Fruit fly (Drosophila melanogaster) whole organism, embryonic: ENCODE measurements around the gene Rdl.

Experiments
- Asciz ChIP-seq: fragments of 200-800 bp; sonication (Bioruptor generic); optimal IDR thresholded peaks from 2 replicates; lab custom pipeline; 2017; ENCODE audit warnings: missing biosample characterization, mild to moderate bottlenecking, missing genetic modification characterization, missing genetic modification reagents
- Atf-2 ChIP-seq: fragments of 200-800 bp; sonication (Bioruptor generic); optimal IDR thresholded peaks from 2 replicates; lab custom pipeline; 2016; ENCODE audit warnings: missing biosample characterization, missing genetic modification characterization
- CG11085 ChIP-seq: fragments of 200-800 bp; sonication (Bioruptor generic); IDR thresholded peaks from 2 replicates; pipeline ENCODE4 v1.3.6; 2022; ENCODE audit warnings: missing biosample characterization, missing genetic modification characterization
- CG11247 ChIP-seq: fragments of 200-800 bp; sonication (Bioruptor generic); IDR thresholded peaks from 2 replicates; pipeline ENCODE4 v1.3.6; 2022; ENCODE audit warnings: missing biosample characterization, missing genetic modification characterization
- CG11398 ChIP-seq: fragments of 200-800 bp; sonication (Bioruptor generic); optimal IDR thresholded peaks from 2 replicates; lab custom pipeline; 2016; ENCODE audit warnings: missing biosample characterization, missing genetic modification characterization
- CG14441 ChIP-seq: fragments of 200-800 bp; sonication (Bioruptor generic); IDR thresholded peaks from 2 replicates; pipeline ENCODE4 v1.3.6; 2022; ENCODE audit warnings: missing biosample characterization, missing genetic modification characterization
- CG1603 ChIP-seq: fragments of 200-800 bp; sonication (Bioruptor generic); optimal IDR thresholded peaks from 2 replicates; lab custom pipeline; 2019; ENCODE audit warnings: missing biosample characterization, mild to moderate bottlenecking, missing genetic modification characterization, moderate library complexity
- CG2129 ChIP-seq: fragments of 200-800 bp; sonication (Bioruptor generic); IDR thresholded peaks from 2 replicates; pipeline ENCODE4 v1.3.6; 2022; ENCODE audit warnings: missing biosample characterization, missing genetic modification characterization; ENCODE audit not compliant: partially characterized antibody
- CG30431 ChIP-seq: fragments of 200-800 bp; sonication (Bioruptor generic); optimal IDR thresholded peaks from 2 replicates; lab custom pipeline; 2017; ENCODE audit warnings: missing biosample characterization, missing genetic modification characterization
- CG3065 ChIP-seq: fragments of 200-800 bp; sonication (Bioruptor generic); optimal IDR thresholded peaks from 2 replicates; lab custom pipeline; 2016; ENCODE audit warnings: missing biosample characterization, missing genetic modification characterization
- CG32532 ChIP-seq: fragments of 200-800 bp; sonication (Bioruptor generic); IDR thresholded peaks from 2 replicates; pipeline ENCODE4 v1.3.6; 2022; ENCODE audit warnings: missing biosample characterization, missing genetic modification characterization
- CG34376 ChIP-seq: fragments of 200-800 bp; sonication (Bioruptor generic); optimal IDR thresholded peaks from 2 replicates; lab custom pipeline; 2018; ENCODE audit warnings: missing biosample characterization, mild to moderate bottlenecking, missing genetic modification characterization
- CG4360 ChIP-seq: fragments of 200-800 bp; sonication (Bioruptor generic); IDR thresholded peaks from 2 replicates; pipeline ENCODE4 v1.3.6; 2022; ENCODE audit warnings: missing biosample characterization, missing genetic modification characterization
- CG4404 ChIP-seq: fragments of 200-800 bp; sonication (Bioruptor generic); IDR thresholded peaks from 2 replicates; pipeline ENCODE4 v1.3.6; 2022; ENCODE audit warnings: missing biosample characterization, missing genetic modification characterization
- CG6689 ChIP-seq: fragments of 200-800 bp; sonication (Bioruptor generic); IDR thresholded peaks from 2 replicates; pipeline ENCODE4 v1.3.6; 2022; ENCODE audit warnings: missing biosample characterization, missing genetic modification characterization
- CG6791 ChIP-seq: fragments of 200-800 bp; sonication (Bioruptor generic); IDR thresholded peaks from 3 replicates; pipeline ENCODE4 v1.3.6; 2022; ENCODE audit warnings: missing biosample characterization, missing genetic modification characterization; ENCODE audit not compliant: partially characterized antibody
- CG6813 ChIP-seq: fragments of 200-800 bp; sonication (Bioruptor generic); optimal IDR thresholded peaks from 2 replicates; lab custom pipeline; 2017; ENCODE audit warnings: missing biosample characterization, missing genetic modification characterization, mild to moderate bottlenecking, moderate library complexity, missing genetic modification reagents
- CG6854 ChIP-seq: fragments of 200-800 bp; sonication (Bioruptor generic); optimal IDR thresholded peaks from 3 replicates; lab custom pipeline; 2017; ENCODE audit warnings: missing biosample characterization, mild to moderate bottlenecking, missing genetic modification characterization
- CG7357 ChIP-seq: fragments of 200-800 bp; sonication (Bioruptor generic); IDR thresholded peaks from 3 replicates; pipeline ENCODE4 v1.3.6; 2022; ENCODE audit warnings: missing biosample characterization, missing genetic modification characterization
- CG8924 ChIP-seq: fragments of 200-800 bp; optimal IDR thresholded peaks from 3 replicates; lab custom pipeline; 2019; ENCODE audit warnings: missing biosample characterization, mild to moderate bottlenecking, missing genetic modification characterization, moderate library complexity
- CHES-1-like ChIP-seq: fragments of 200-800 bp; sonication (Bioruptor generic); optimal IDR thresholded peaks from 2 replicates; lab custom pipeline; 2016; ENCODE audit warnings: missing biosample characterization, missing genetic modification characterization
- CTCF ChIP-seq: fragments of 200-800 bp; sonication (Bioruptor generic); optimal IDR thresholded peaks from 2 replicates; lab custom pipeline; 2017; ENCODE audit warnings: missing biosample characterization, mild to moderate bottlenecking, missing genetic modification characterization, moderate library complexity
- D19B ChIP-seq: fragments of 200-800 bp; sonication (Bioruptor generic); optimal IDR thresholded peaks from 2 replicates; lab custom pipeline; 2017; ENCODE audit warnings: missing biosample characterization, mild to moderate bottlenecking, missing genetic modification characterization
- Dbx ChIP-seq: fragments of 200-800 bp; sonication (Bioruptor generic); IDR thresholded peaks from 3 replicates; pipeline ENCODE4 v1.3.6; 2022; ENCODE audit warnings: missing biosample characterization, missing genetic modification characterization
- Drgx ChIP-seq: fragments of 200-800 bp; sonication (Bioruptor generic); IDR thresholded peaks from 2 replicates; pipeline ENCODE4 v1.3.6; 2022; ENCODE audit warnings: missing biosample characterization, missing genetic modification characterization
- ERR ChIP-seq: fragments of 200-800 bp; sonication (Bioruptor generic); optimal IDR thresholded peaks from 2 replicates; lab custom pipeline; 2016; ENCODE audit warnings: missing biosample characterization, missing genetic modification characterization
- Ets65A ChIP-seq: fragments of 200-800 bp; sonication (Bioruptor generic); peaks from one replicate; lab custom pipeline; 2016; ENCODE audit warnings: missing biosample characterization, missing genetic modification characterization
- Hmr ChIP-seq: fragments of 200-800 bp; sonication (Bioruptor generic); optimal IDR thresholded peaks from 3 replicates; lab custom pipeline; 2017; ENCODE audit warnings: mild to moderate bottlenecking, missing biosample characterization, missing genetic modification reagents, missing genetic modification characterization
- Hr78 ChIP-seq, 2 experiments: fragments of 200-800 bp in 1 of 2; fragments of >200 bp in 1 of 2; sonication (Bioruptor generic) in 1 of 2; optimal IDR thresholded peaks; 2 replicates each; lab custom pipeline; 2017 to 2019; ENCODE audit warnings: missing biosample characterization in 2 of 2, missing genetic modification characterization in 2 of 2, mild to moderate bottlenecking in 1 of 2, moderate library complexity in 1 of 2
- Jarid2 ChIP-seq: fragments of 200-800 bp; sonication (Bioruptor generic); optimal IDR thresholded peaks from 3 replicates; lab custom pipeline; 2017; ENCODE audit warnings: mild to moderate bottlenecking, missing biosample characterization, missing genetic modification reagents, missing genetic modification characterization
- Lim3 ChIP-seq: fragments of 200-800 bp; sonication (Bioruptor generic); IDR thresholded peaks from 2 replicates; pipeline ENCODE4 v1.3.6; 2022; ENCODE audit warnings: missing biosample characterization, missing genetic modification characterization
- Med ChIP-seq: fragments of 200-800 bp; sonication (Bioruptor generic); peaks from one replicate; lab custom pipeline; 2016; ENCODE audit warnings: missing biosample characterization, missing genetic modification characterization, mild to moderate bottlenecking, inconsistent platforms, moderate library complexity
- NC2α ChIP-seq: fragments of 200-800 bp; sonication (Bioruptor generic); optimal IDR thresholded peaks from 2 replicates; lab custom pipeline; 2016; ENCODE audit warnings: missing biosample characterization, missing genetic modification characterization
- Nf-YC ChIP-seq: fragments of 200-800 bp; optimal IDR thresholded peaks from 3 replicates; lab custom pipeline; 2019; ENCODE audit warnings: missing biosample characterization, mild to moderate bottlenecking, missing genetic modification characterization, moderate library complexity
- Opbp ChIP-seq: fragments of 200-800 bp; sonication (Bioruptor generic); IDR thresholded peaks from 3 replicates; pipeline ENCODE4 v1.3.6; 2022; ENCODE audit warnings: missing biosample characterization, missing genetic modification characterization; ENCODE audit not compliant: partially characterized antibody
- Ravus ChIP-seq: fragments of 200-800 bp; sonication (Bioruptor generic); IDR thresholded peaks from 2 replicates; pipeline ENCODE4 v1.3.6; 2022; ENCODE audit warnings: missing biosample characterization, missing genetic modification characterization
- Scr ChIP-seq: fragments of 200-800 bp; sonication (Bioruptor generic); IDR thresholded peaks from 2 replicates; pipeline ENCODE4 v1.3.6; 2022; ENCODE audit warnings: missing biosample characterization, missing genetic modification characterization; ENCODE audit not compliant: partially characterized antibody
- Taf1 ChIP-seq: fragments of 200-800 bp; sonication (Bioruptor generic); IDR thresholded peaks from 2 replicates; pipeline ENCODE4 v1.3.6; 2022; ENCODE audit warnings: missing biosample characterization, missing genetic modification characterization
- Usf ChIP-seq: fragments of 200-800 bp; sonication (Bioruptor generic); optimal IDR thresholded peaks from 2 replicates; lab custom pipeline; 2017; ENCODE audit warnings: missing genotype, missing biosample characterization, missing genetic modification characterization
- ash1 ChIP-seq: fragments of 200-800 bp; sonication (Bioruptor generic); optimal IDR thresholded peaks from 2 replicates; lab custom pipeline; 2018; ENCODE audit warnings: missing biosample characterization, mild to moderate bottlenecking, missing genetic modification characterization
- cg ChIP-seq: fragments of 200-800 bp; sonication (Bioruptor generic); optimal IDR thresholded peaks from 3 replicates; lab custom pipeline; 2019; ENCODE audit warnings: missing biosample characterization, mild to moderate bottlenecking, missing genetic modification characterization, moderate library complexity
- ci ChIP-seq: fragments of 200-800 bp; sonication (Bioruptor generic); IDR thresholded peaks from 3 replicates; pipeline ENCODE4 v1.3.6; 2022; ENCODE audit warnings: missing biosample characterization, missing genetic modification characterization
- dmrt99B ChIP-seq: fragments of 200-800 bp; sonication (Bioruptor generic); optimal IDR thresholded peaks from 2 replicates; lab custom pipeline; 2018; ENCODE audit warnings: missing biosample characterization, mild to moderate bottlenecking, missing genetic modification characterization, moderate library complexity
- esg ChIP-seq: fragments of 200-800 bp; sonication (Bioruptor generic); conservative IDR thresholded peaks from 2 replicates; pipeline ENCODE4 v1.3.6; 2022; ENCODE audit warnings: missing biosample characterization, missing genetic modification characterization
- fd64A ChIP-seq: fragments of 200-800 bp; sonication (Bioruptor generic); optimal IDR thresholded peaks from 3 replicates; lab custom pipeline; 2018; ENCODE audit warnings: missing biosample characterization, mild to moderate bottlenecking, missing genetic modification characterization
- fd96Cb ChIP-seq: fragments of 200-800 bp; sonication (Bioruptor generic); optimal IDR thresholded peaks from 2 replicates; lab custom pipeline; 2018; ENCODE audit warnings: missing biosample characterization, mild to moderate bottlenecking, missing genetic modification characterization, moderate library complexity
- h ChIP-seq: fragments of >200 bp; optimal IDR thresholded peaks from 2 replicates; lab custom pipeline; 2017
- hbn ChIP-seq: fragments of 200-800 bp; sonication (Bioruptor generic); IDR thresholded peaks from 2 replicates; pipeline ENCODE4 v1.3.6; 2022; ENCODE audit warnings: missing biosample characterization, missing genetic modification characterization; ENCODE audit not compliant: partially characterized antibody
- nerfin-1 ChIP-seq: fragments of 200-800 bp; sonication (Bioruptor generic); optimal IDR thresholded peaks from 3 replicates; lab custom pipeline; 2019; ENCODE audit warnings: missing biosample characterization, mild to moderate bottlenecking, missing genetic modification characterization, moderate library complexity
- ranshi ChIP-seq: fragments of 200-800 bp; sonication (Bioruptor generic); IDR thresholded peaks from 2 replicates; pipeline ENCODE4 v1.3.6; 2022; ENCODE audit warnings: missing biosample characterization, missing genetic modification characterization
- sima ChIP-seq: fragments of 200-800 bp; sonication (Bioruptor generic); optimal IDR thresholded peaks from 2 replicates; lab custom pipeline; 2016; ENCODE audit warnings: missing biosample characterization, missing genetic modification characterization
- slbo ChIP-seq: fragments of 200-800 bp; sonication (Bioruptor generic); IDR thresholded peaks from 2 replicates; pipeline ENCODE4 v1.3.6; 2022; ENCODE audit warnings: missing biosample characterization, missing genetic modification characterization
- vvl ChIP-seq: fragments of 200-800 bp; sonication (Bioruptor generic); IDR thresholded peaks from 2 replicates; pipeline ENCODE4 v1.3.6; 2022; ENCODE audit warnings: missing biosample characterization, missing genetic modification characterization

Gene Rdl

dm6 chr3L:9121289-9121688 is 60.7 kb downstream of the Rdl start (continued):
- TF ChIP-seq esg (no peak), Ets65A (GFP tag; lab: Kevin White, UChicago) (no peak), cg (GFP tag; lab: Kevin White, UChicago) (peak; percentile 59), Dbx (GFP tag; lab: Robert Waterston, UW) (no peak), D19B (GFP tag; lab: Kevin White, UChicago) (no peak), CG6689 (GFP tag; lab: Robert Waterston, UW) (no peak), ash1 (GFP tag; lab: Kevin White, UChicago) (no peak), CG4360 (GFP tag; lab: Robert Waterston, UW) (no peak), Usf (GFP tag; lab: Kevin White, UChicago) (no peak), Med (GFP tag; lab: Kevin White, UChicago) (peak; percentile 21), CTCF (no peak), Lim3 (GFP tag; lab: Robert Waterston, UW) (no peak), dmrt99B (no peak), Hr78 (GFP tag; optimal IDR thresholded peaks at IDR 0.05; lab: Kevin White, UChicago) (peak in 1 of 2 experiments; percentile 45), Taf1 (GFP tag; lab: Robert Waterston, UW) (no peak), fd96Cb (tag; lab: Kevin White, UChicago) (no peak), h (lab: Kevin White, UChicago) (no peak), CG6813 (GFP tag; lab: Kevin White, UChicago) (no peak), CG6854 (GFP tag; lab: Kevin White, UChicago) (no peak), CG30431 (GFP tag; lab: Kevin White, UChicago) (no peak), CG4404 (GFP tag; lab: Robert Waterston, UW) (no peak), CG8924 (tag; lab: Kevin White, UChicago) (no peak), Ravus (GFP tag; lab: Robert Waterston, UW) (no peak), sima (GFP tag; lab: Kevin White, UChicago) (no peak), Jarid2 (no peak), CG2129 (GFP tag; lab: Robert Waterston, UW) (no peak), nerfin-1 (tag; lab: Kevin White, UChicago) (no peak), Opbp (GFP tag; lab: Robert Waterston, UW) (no peak), CG11247 (no peak), CG32532 (GFP tag; lab: Robert Waterston, UW) (no peak), vvl (GFP tag; lab: Robert Waterston, UW) (peak; percentile 75), Asciz (GFP tag; lab: Kevin White, UChicago) (no peak), CG3065 (GFP tag; lab: Kevin White, UChicago) (no peak), Drgx (no peak), CG11085 (no peak), CG1603 (tag; lab: Kevin White, UChicago) (no peak), Hmr (GFP tag; lab: Kevin White, UChicago) (no peak), ranshi (no peak), ERR (GFP tag; lab: Kevin White, UChicago) (no peak), slbo (no peak), CG34376 (GFP tag; lab: Kevin White, UChicago) (no peak), hbn (GFP tag; lab: Robert Waterston, UW) (no peak), CG6791 (GFP tag; lab: Robert Waterston, UW) (0 out of 3 replicates have a peak, but pooled peaks have one; percentile 48), Nf-YC (tag; lab: Kevin White, UChicago) (peak; percentile 26), CHES-1-like (GFP tag; lab: Kevin White, UChicago) (no peak), ci (GFP tag; lab: Robert Waterston, UW) (peak; percentile 60; the same call in 1 of the 3 replicates), Scr (GFP tag; lab: Robert Waterston, UW) (no peak), NC2α (GFP tag; lab: Kevin White, UChicago) (no peak), fd64A (GFP tag; lab: Kevin White, UChicago) (no peak), CG7357 (GFP tag; lab: Robert Waterston, UW) (no peak), CG11398 (GFP tag; lab: Kevin White, UChicago) (no peak), Atf-2 (GFP tag; lab: Kevin White, UChicago) (no peak), CG14441 (no peak)
